Worm (Caenorhabditis elegans): Measurements from ENCODE around the gene C06E8.5.

DNA sequence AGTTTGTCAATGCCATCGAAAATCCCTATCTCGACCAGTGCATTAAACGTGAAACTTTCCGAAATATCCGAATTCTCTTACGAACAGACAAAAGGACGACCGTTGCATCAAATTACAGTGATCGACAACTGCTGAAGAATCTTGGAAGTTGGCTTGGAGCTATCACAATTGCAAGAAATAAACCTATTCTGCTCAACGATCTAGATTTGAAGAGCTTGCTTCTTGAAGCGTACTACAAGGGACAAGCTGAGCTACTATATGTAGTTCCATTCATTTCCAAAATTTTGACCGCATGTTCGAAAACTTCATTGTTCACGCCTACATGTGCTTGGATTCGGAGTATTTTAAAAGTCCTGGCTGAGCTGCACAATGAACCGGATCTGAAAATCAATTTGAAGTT lies 51.3 kb downstream of the C06E8.5 start:
- TF ChIP-seq unc-62 (GFP tag; optimal IDR thresholded peaks at IDR 0.05) (no peak), mep-1 (tag; optimal IDR thresholded peaks at IDR 0.05) (no peak), sptf-1 (tag; optimal IDR thresholded peaks at IDR 0.05) (no peak), flh-1 (GFP tag; optimal IDR thresholded peaks at IDR 0.05) (no peak), bed-3 (GFP tag; optimal IDR thresholded peaks at IDR 0.05) (no peak), ces-1 (GFP tag; optimal IDR thresholded peaks at IDR 0.05) (no peak), unc-39 (tag; optimal IDR thresholded peaks at IDR 0.05) (no peak)
